Worm (Caenorhabditis elegans) whole organism, L4 larva: ENCODE measurements around the gene txdc-9.

Experiments
- D1046.2 ChIP-seq: fragments of 200-800 bp; sonication (Bioruptor generic); IDR thresholded peaks from 2 replicates; pipeline ENCODE4 v1.3.6; 2022; ENCODE audit warnings: missing genetic modification characterization, missing compliant biosample characterization
- F10B5.3 ChIP-seq: sonication (generic microtip); optimal IDR thresholded peaks from 2 replicates; lab custom pipeline; 2016; ENCODE audit warnings: mild to moderate bottlenecking, missing genetic modification characterization, missing compliant biosample characterization
- Y105C5A.15 ChIP-seq: fragments of 200-800 bp; sonication (Bioruptor generic); IDR thresholded peaks from 2 replicates; pipeline ENCODE4 v1.3.6; 2022; ENCODE audit warnings: missing genetic modification characterization, missing compliant biosample characterization
- Y48G9A.11 ChIP-seq: fragments of 200-800 bp; sonication (Bioruptor generic); IDR thresholded peaks from 2 replicates; pipeline ENCODE4 v1.3.6; 2022; ENCODE audit warnings: missing genetic modification reagents, missing genetic modification characterization, missing compliant biosample characterization
- ZK546.5 ChIP-seq, 2 experiments: sonication (generic microtip); optimal IDR thresholded peaks; 2 replicates each; lab custom pipeline; 2017; ENCODE audit warnings: missing biosample characterization in 2 of 2, missing genetic modification characterization in 2 of 2
- aha-1 ChIP-seq: fragments of 150-350 bp; peaks from one replicate; lab custom pipeline; 2014; ENCODE audit warnings: missing biosample characterization, missing genetic modification characterization
- aly-2 ChIP-seq: sonication (generic microtip); optimal IDR thresholded peaks from 2 replicates; lab custom pipeline; 2018; ENCODE audit warnings: missing biosample characterization, missing genetic modification characterization
- ama-1 ChIP-seq: fragments of 150-350 bp; optimal IDR thresholded peaks from 2 replicates; lab custom pipeline; 2014; ENCODE audit warnings: inconsistent platforms, mixed read lengths
- arid-1 ChIP-seq: fragments of 200-800 bp; sonication (Bioruptor generic); conservative IDR thresholded peaks from 2 replicates; pipeline ENCODE4 v1.3.6; 2022; ENCODE audit warnings: missing genetic modification reagents, missing genetic modification characterization, missing compliant biosample characterization
- ceh-44 ChIP-seq: fragments of 200-800 bp; sonication (Bioruptor generic); IDR thresholded peaks from 2 replicates; pipeline ENCODE4 v1.3.6; 2022; ENCODE audit warnings: missing genetic modification reagents, missing genetic modification characterization, missing compliant biosample characterization
- ceh-62 ChIP-seq: sonication (generic microtip); optimal IDR thresholded peaks from 2 replicates; lab custom pipeline; 2017; ENCODE audit warnings: missing biosample characterization, missing genetic modification characterization
- ceh-82 ChIP-seq: sonication (generic microtip); optimal IDR thresholded peaks from 2 replicates; lab custom pipeline; 2017; ENCODE audit warnings: missing biosample characterization, missing genetic modification characterization
- ces-1 ChIP-seq: fragments of 150-350 bp; sonication (generic microtip); optimal IDR thresholded peaks from 4 replicates; lab custom pipeline; 2014; ENCODE audit warnings: missing biosample characterization, missing genetic modification reagents, missing genetic modification characterization
- cey-2 ChIP-seq: sonication (generic microtip); optimal IDR thresholded peaks from 3 replicates; lab custom pipeline; 2017; ENCODE audit warnings: missing genetic modification characterization, mild to moderate bottlenecking, missing compliant biosample characterization, antibody characterized with exemption, borderline replicate concordance; ENCODE audit not compliant: insufficient read depth
- daf-12 ChIP-seq: fragments of 150-350 bp; optimal IDR thresholded peaks from 2 replicates; lab custom pipeline; 2014; ENCODE audit warnings: missing biosample characterization, missing genetic modification reagents, missing genetic modification characterization
- daf-19 ChIP-seq: fragments of 200-800 bp; sonication (Bioruptor generic); conservative IDR thresholded peaks from 2 replicates; pipeline ENCODE4 v1.3.6; 2022; ENCODE audit warnings: missing genetic modification characterization, missing compliant biosample characterization
- dmd-6 ChIP-seq: fragments of 200-800 bp; sonication (Bioruptor generic); IDR thresholded peaks from 2 replicates; pipeline ENCODE4 v1.3.6; 2022; ENCODE audit warnings: missing genetic modification reagents, missing genetic modification characterization, missing compliant biosample characterization
- dmd-8 ChIP-seq: fragments of 200-800 bp; sonication (Bioruptor generic); IDR thresholded peaks from 2 replicates; pipeline ENCODE4 v1.3.6; 2022; ENCODE audit warnings: missing genetic modification characterization, missing compliant biosample characterization
- dve-1 ChIP-seq: sonication (generic microtip); optimal IDR thresholded peaks from 2 replicates; lab custom pipeline; 2017; ENCODE audit warnings: antibody characterized with exemption, mild to moderate bottlenecking, missing genetic modification characterization, missing compliant biosample characterization; ENCODE audit not compliant: insufficient read depth
- fkh-10 ChIP-seq: fragments of 150-350 bp; optimal IDR thresholded peaks from 2 replicates; lab custom pipeline; 2014; ENCODE audit warnings: missing biosample characterization, missing genetic modification reagents, missing genetic modification characterization
- fos-1 ChIP-seq: fragments of 150-350 bp; optimal IDR thresholded peaks from 2 replicates; lab custom pipeline; 2014; ENCODE audit warnings: missing biosample characterization, missing genetic modification characterization
- gei-8 ChIP-seq: fragments of 200-800 bp; sonication (Bioruptor generic); optimal IDR thresholded peaks from 2 replicates; lab custom pipeline; 2018; ENCODE audit warnings: mild to moderate bottlenecking, missing genetic modification characterization, missing compliant biosample characterization
- hlh-30 ChIP-seq: sonication (generic microtip); optimal IDR thresholded peaks from 2 replicates; lab custom pipeline; 2017; ENCODE audit warnings: antibody characterized with exemption, mild to moderate bottlenecking, missing genetic modification characterization, missing compliant biosample characterization; ENCODE audit not compliant: insufficient read depth
- hmg-1.1 ChIP-seq: fragments of 200-800 bp; sonication (Bioruptor generic); IDR thresholded peaks from 2 replicates; pipeline ENCODE4 v1.3.6; 2022; ENCODE audit warnings: missing genetic modification reagents, missing genetic modification characterization, missing compliant biosample characterization
- lim-7 ChIP-seq: fragments of 200-800 bp; sonication (Bioruptor generic); IDR thresholded peaks from 2 replicates; pipeline ENCODE4 v1.3.6; 2022; ENCODE audit warnings: missing genetic modification characterization, missing compliant biosample characterization
- lin-13 ChIP-seq: fragments of 150-350 bp; optimal IDR thresholded peaks from 2 replicates; lab custom pipeline; 2014; ENCODE audit warnings: missing biosample characterization, missing genetic modification reagents, missing genetic modification characterization
- lin-38 ChIP-seq: fragments of 200-800 bp; sonication (Bioruptor generic); IDR thresholded peaks from 2 replicates; pipeline ENCODE4 v1.3.6; 2022; ENCODE audit warnings: missing genetic modification reagents, missing genetic modification characterization, missing compliant biosample characterization
- lin-39 ChIP-seq: fragments of 150-350 bp; optimal IDR thresholded peaks from 2 replicates; lab custom pipeline; 2014; ENCODE audit warnings: missing biosample characterization, missing genetic modification reagents, missing genetic modification characterization
- mdt-29 ChIP-seq: fragments of 200-800 bp; sonication (Bioruptor generic); IDR thresholded peaks from 2 replicates; pipeline ENCODE4 v1.3.6; 2022; ENCODE audit warnings: missing genetic modification reagents, missing genetic modification characterization, missing compliant biosample characterization
- mep-1 ChIP-seq: fragments of 150-350 bp; sonication (generic microtip); optimal IDR thresholded peaks from 3 replicates; lab custom pipeline; 2014; ENCODE audit warnings: missing biosample characterization, missing genetic modification characterization
- mxl-3 ChIP-seq: fragments of 200-800 bp; sonication (Bioruptor generic); optimal IDR thresholded peaks from 2 replicates; lab custom pipeline; 2018; ENCODE audit warnings: mild to moderate bottlenecking, missing genetic modification characterization, missing compliant biosample characterization
- nhr-102 ChIP-seq: sonication (generic microtip); optimal IDR thresholded peaks from 2 replicates; lab custom pipeline; 2016; ENCODE audit warnings: mild to moderate bottlenecking, missing genetic modification characterization, moderate library complexity, missing compliant biosample characterization
- nhr-25 ChIP-seq: sonication (generic microtip); optimal IDR thresholded peaks from 2 replicates; lab custom pipeline; 2017; ENCODE audit warnings: missing genetic modification characterization, mild to moderate bottlenecking, missing compliant biosample characterization, antibody characterized with exemption, moderate library complexity, borderline replicate concordance; ENCODE audit not compliant: insufficient read depth
- nhr-41 ChIP-seq: fragments of 200-800 bp; sonication (Bioruptor generic); IDR thresholded peaks from 2 replicates; pipeline ENCODE4 v1.3.6; 2022; ENCODE audit warnings: missing genetic modification reagents, missing genetic modification characterization, missing compliant biosample characterization
- nhr-42 ChIP-seq: fragments of 200-800 bp; sonication (Bioruptor generic); IDR thresholded peaks from 2 replicates; pipeline ENCODE4 v1.3.6; 2022; ENCODE audit warnings: missing genetic modification characterization, missing compliant biosample characterization
- nhr-48 ChIP-seq: sonication (generic microtip); optimal IDR thresholded peaks from 2 replicates; lab custom pipeline; 2016; ENCODE audit warnings: mild to moderate bottlenecking, missing genetic modification characterization, missing compliant biosample characterization
- nhr-77 ChIP-seq: fragments of 150-350 bp; optimal IDR thresholded peaks from 2 replicates; lab custom pipeline; 2014; ENCODE audit warnings: missing biosample characterization, missing genetic modification characterization
- pha-4 ChIP-seq, 2 experiments: fragments of 150-350 bp in 1 of 2; fragments of 200-800 bp in 1 of 2; sonication (Bioruptor generic) in 1 of 2; IDR thresholded peaks in 1 of 2; optimal IDR thresholded peaks in 1 of 2; 2 replicates each; pipeline versions ENCODE4 v1.3.6 to Lab custom; 2014 to 2022; ENCODE audit warnings: missing genetic modification characterization in 2 of 2, missing genetic modification reagents in 2 of 2, missing biosample characterization in 1 of 2, missing compliant biosample characterization in 1 of 2
- saeg-2 ChIP-seq: fragments of 200-800 bp; sonication (Bioruptor generic); IDR thresholded peaks from 2 replicates; pipeline ENCODE4 v1.3.6; 2022; ENCODE audit warnings: missing genetic modification reagents, missing genetic modification characterization, missing compliant biosample characterization
- set-16 ChIP-seq: fragments of 200-800 bp; sonication (Bioruptor generic); IDR thresholded peaks from 2 replicates; pipeline ENCODE4 v1.3.6; 2022; ENCODE audit warnings: missing genetic modification reagents, missing genetic modification characterization, missing compliant biosample characterization
- skn-1 ChIP-seq: fragments of 150-350 bp; optimal IDR thresholded peaks from 2 replicates; lab custom pipeline; 2014; ENCODE audit warnings: missing biosample characterization, missing genetic modification characterization
- snpc-1.2 ChIP-seq: fragments of 200-800 bp; sonication (Bioruptor generic); IDR thresholded peaks from 2 replicates; pipeline ENCODE4 v1.3.6; 2022; ENCODE audit warnings: missing genetic modification reagents, missing genetic modification characterization, missing compliant biosample characterization
- snpc-4 ChIP-seq: fragments of 150-350 bp; optimal IDR thresholded peaks from 2 replicates; lab custom pipeline; 2014; ENCODE audit warnings: missing biosample characterization, missing genetic modification characterization
- spr-3 ChIP-seq: fragments of 200-800 bp; sonication (Bioruptor generic); optimal IDR thresholded peaks from 2 replicates; lab custom pipeline; 2018; ENCODE audit warnings: mild to moderate bottlenecking, missing genetic modification characterization, missing compliant biosample characterization
- tra-1 ChIP-seq: fragments of 200-800 bp; sonication (Bioruptor generic); IDR thresholded peaks from 2 replicates; pipeline ENCODE4 v1.3.6; 2022; ENCODE audit warnings: missing genetic modification reagents, missing genetic modification characterization, missing compliant biosample characterization
- unc-130 ChIP-seq: sonication (generic microtip); optimal IDR thresholded peaks from 2 replicates; lab custom pipeline; 2016; ENCODE audit warnings: missing genetic modification reagents, missing genetic modification characterization, missing compliant biosample characterization
- unc-39 ChIP-seq: sonication (generic microtip); optimal IDR thresholded peaks from 2 replicates; lab custom pipeline; 2017; ENCODE audit warnings: missing biosample characterization, missing genetic modification characterization
- unc-62 ChIP-seq, 3 experiments: fragments of 150-350 bp in 1 of 3; sonication (generic microtip); optimal IDR thresholded peaks in 2 of 3; peaks in 1 of 3; 1 replicate in 1 of 3; 2 replicates in 2 of 3; lab custom pipeline; 2014 to 2017; ENCODE audit warnings: missing biosample characterization in 3 of 3, missing genetic modification characterization in 3 of 3, missing genetic modification reagents in 3 of 3, missing genotype in 1 of 3
- vab-7 ChIP-seq: fragments of 200-800 bp; sonication (Bioruptor generic); IDR thresholded peaks from 2 replicates; pipeline ENCODE4 v1.3.6; 2022; ENCODE audit warnings: missing genetic modification reagents, missing genetic modification characterization, missing compliant biosample characterization
- zag-1 ChIP-seq: fragments of 150-350 bp; optimal IDR thresholded peaks from 2 replicates; lab custom pipeline; 2014; ENCODE audit warnings: missing biosample characterization, missing genetic modification characterization
- zip-2 ChIP-seq: fragments of 150-350 bp; optimal IDR thresholded peaks from 2 replicates; lab custom pipeline; 2014; ENCODE audit warnings: missing biosample characterization, missing genetic modification characterization

txdc-9 gene

ce11 chrIII:6421973-6422511 lies 9.9 kb upstream of the txdc-9 start (continued):
- TF ChIP-seq set-16 (no peak), tra-1 (GFP tag; lab: Robert Waterston, UW) (no peak), vab-7 (GFP tag; lab: Robert Waterston, UW) (no peak), lin-38 (GFP tag; lab: Robert Waterston, UW) (no peak), ama-1 (lab: Kevin White, UChicago) (no peak), arid-1 (no peak), mep-1 (tag; lab: Kevin White, UChicago) (peak; percentile 37), ceh-44 (GFP tag; lab: Robert Waterston, UW) (no peak), skn-1 (tag; lab: Kevin White, UChicago) (no peak), snpc-4 (tag; lab: Kevin White, UChicago) (no peak), hmg-1.1 (GFP tag; lab: Robert Waterston, UW) (peak; percentile 60; the same call in 1 of the 2 replicates), nhr-77 (tag; lab: Kevin White, UChicago) (no peak), F10B5.3 (tag; lab: Kevin White, UChicago) (no peak), pha-4 (GFP tag; IDR thresholded peaks at IDR 0.05; lab: Robert Waterston, UW) (no peak), pha-4 (tag; optimal IDR thresholded peaks at IDR 0.05; lab: Kevin White, UChicago) (no peak), ceh-62 (tag; lab: Kevin White, UChicago) (no peak), nhr-48 (tag; lab: Kevin White, UChicago) (no peak), snpc-1.2 (no peak), hlh-30 (tag; lab: Kevin White, UChicago) (peak; percentile 82), zag-1 (no peak), mdt-29 (no peak), ceh-82 (tag; lab: Kevin White, UChicago) (no peak), unc-130 (no peak), gei-8 (GFP tag; lab: Kevin White, UChicago) (no peak), fkh-10 (GFP tag; lab: Kevin White, UChicago) (no peak), unc-62 (GFP tag; optimal IDR thresholded peaks at IDR 0.05 in 1 of 2; lab: Kevin White, UChicago) (peak in 1 of 2 experiments; percentile 83), unc-62 (tag; optimal IDR thresholded peaks at IDR 0.05; lab: Kevin White, UChicago) (no peak), unc-39 (tag; lab: Kevin White, UChicago) (no peak), daf-12 (tag; lab: Kevin White, UChicago) (no peak), aha-1 (tag; lab: Kevin White, UChicago) (peak; percentile 61), daf-19 (GFP tag; lab: Robert Waterston, UW) (no peak), Y48G9A.11 (GFP tag; lab: Robert Waterston, UW) (no peak), D1046.2 (GFP tag; lab: Robert Waterston, UW) (no peak), Y105C5A.15 (GFP tag; lab: Robert Waterston, UW) (no peak), dmd-8 (no peak), aly-2 (tag; lab: Kevin White, UChicago) (no peak), ZK546.5 (tag; optimal IDR thresholded peaks at IDR 0.05; lab: Kevin White, UChicago) (no peak), zip-2 (no peak), dmd-6 (GFP tag; lab: Robert Waterston, UW) (peak; percentile 83), lin-13 (no peak), spr-3 (GFP tag; lab: Kevin White, UChicago) (no peak), mxl-3 (GFP tag; lab: Kevin White, UChicago) (peak; percentile 86), nhr-25 (tag; lab: Kevin White, UChicago) (no peak), ces-1 (GFP tag; lab: Kevin White, UChicago) (no peak), saeg-2 (GFP tag; lab: Robert Waterston, UW) (no peak), nhr-41 (GFP tag; lab: Robert Waterston, UW) (no peak), cey-2 (peak; percentile 60), lim-7 (no peak), lin-39 (tag; lab: Kevin White, UChicago) (no peak), fos-1 (no peak), dve-1 (tag; lab: Kevin White, UChicago) (peak; percentile 84), nhr-102 (tag; lab: Kevin White, UChicago) (peak; percentile 18), nhr-42 (GFP tag; lab: Robert Waterston, UW) (no peak)
